Worm (Caenorhabditis elegans): Measurements from ENCODE around the gene sdha-1.

DNA sequence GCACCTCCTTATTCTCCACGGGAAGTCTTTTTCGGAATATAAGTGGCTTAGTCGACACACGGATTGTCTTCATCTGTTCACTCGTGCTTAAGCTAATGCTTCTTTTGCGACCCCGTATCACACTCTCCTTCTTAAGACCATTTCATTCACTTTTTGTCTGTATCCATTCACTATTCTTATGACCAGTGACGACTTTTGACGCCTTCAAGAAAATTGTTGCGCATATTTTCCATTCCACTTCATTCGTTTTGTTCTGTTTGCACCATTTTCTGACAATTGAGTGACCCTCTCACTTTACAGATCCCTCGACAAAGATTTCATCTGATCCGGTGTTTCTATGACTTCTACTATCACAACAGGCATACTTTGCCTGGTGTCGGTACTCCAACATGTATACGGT is 38.2 kb downstream of the sdha-1 start, which contains the start of gene H03E18.1:
- TF ChIP-seq swsn-7 (tag; optimal IDR thresholded peaks at IDR 0.05), result no peak
- TF ChIP-seq snpc-4 (tag; optimal IDR thresholded peaks at IDR 0.05), result no peak
- TF ChIP-seq unc-62 (GFP tag; optimal IDR thresholded peaks at IDR 0.05), result no peak
- TF ChIP-seq ceh-82 (tag; optimal IDR thresholded peaks at IDR 0.05), result no peak
- no peak for TF ChIP-seq ama-1 (optimal IDR thresholded peaks at IDR 0.05)
- no peak for TF ChIP-seq zip-4 (GFP tag; optimal IDR thresholded peaks at IDR 0.05)
- TF ChIP-seq skn-1 (tag; optimal IDR thresholded peaks at IDR 0.05), result no peak
- TF ChIP-seq pag-3 (tag; optimal IDR thresholded peaks at IDR 0.05; ENCODE audit: borderline replicate concordance, insufficient read depth), result no peak
